Worm (Caenorhabditis elegans) whole organism, L1 larva: ENCODE results near the gene Y39A1A.31.

Experiments
- jun-1 ChIP-seq: fragments of 150-350 bp; optimal IDR thresholded peaks from 2 replicates; lab custom pipeline; 2014; ENCODE audit warnings: missing biosample characterization, missing genetic modification reagents, missing genetic modification characterization
- mep-1 ChIP-seq: fragments of 150-350 bp; optimal IDR thresholded peaks from 2 replicates; lab custom pipeline; 2014; ENCODE audit warnings: missing biosample characterization, missing genetic modification characterization
- nhr-20 ChIP-seq: sonication (generic microtip); optimal IDR thresholded peaks from 2 replicates; lab custom pipeline; 2016; ENCODE audit warnings: mild to moderate bottlenecking, missing genetic modification characterization, missing compliant biosample characterization
- skn-1 ChIP-seq: fragments of 150-350 bp; optimal IDR thresholded peaks from 2 replicates; lab custom pipeline; 2014; ENCODE audit warnings: missing biosample characterization, missing genetic modification characterization
- snpc-4 ChIP-seq: fragments of 150-350 bp; optimal IDR thresholded peaks from 2 replicates; lab custom pipeline; 2014; ENCODE audit warnings: missing biosample characterization, missing genetic modification characterization
- tbx-2 ChIP-seq: sonication (generic microtip); optimal IDR thresholded peaks from 2 replicates; lab custom pipeline; 2016; ENCODE audit warnings: missing genetic modification characterization, missing compliant biosample characterization

ce11 chrIII:10719057-10719456 is 30.1 kb upstream of the Y39A1A.31 start:
- TF ChIP-seq jun-1 (tag; lab: Kevin White, UChicago) (no peak), mep-1 (tag; lab: Kevin White, UChicago) (peak; percentile 35), skn-1 (tag; lab: Kevin White, UChicago) (no peak), tbx-2 (peak; percentile 24), snpc-4 (tag; lab: Kevin White, UChicago) (no peak), nhr-20 (tag; lab: Kevin White, UChicago) (peak; percentile 71)
